Fruit fly (Drosophila melanogaster): Measurements from ENCODE around the gene nst.

Gene nst

dm6 chr3L:12530044-12530443 lies at the start of gene nst:
nst (minus strand) TSS chr3L:12530171.
- TF ChIP-seq noc (tag; optimal IDR thresholded peaks at IDR 0.05) = no peak

- no peak for TF ChIP-seq noc (tag; optimal IDR thresholded peaks at IDR 0.05)
These were observed 44.9 kb upstream of the nst start for dm6 chr3L:12574867-12575266.

- TF ChIP-seq noc (tag; optimal IDR thresholded peaks at IDR 0.05) = no peak
These were observed 42.4 kb upstream of the nst start, which contains the start of gene sowah for dm6 chr3L:12572366-12572765. sowah (minus strand) TSS chr3L:12572542.

dm6 chr3L:12566065-12566730 lies 36.2 kb upstream of the nst start:
- TF ChIP-seq noc (tag; optimal IDR thresholded peaks at IDR 0.05) = no peak

- TF ChIP-seq noc (tag; optimal IDR thresholded peaks at IDR 0.05) = no peak
These were observed 35.5 kb upstream of the nst start for dm6 chr3L:12565422-12565821.

- no peak for TF ChIP-seq noc (tag; optimal IDR thresholded peaks at IDR 0.05)
These were observed 35.0 kb upstream of the nst start for dm6 chr3L:12564979-12565378.

dm6 chr3L:12564284-12564683 lies 34.3 kb upstream of the nst start:
- no peak for TF ChIP-seq noc (tag; optimal IDR thresholded peaks at IDR 0.05)

dm6 chr3L:12559273-12559672 lies 29.3 kb upstream of the nst start:
- no peak for TF ChIP-seq noc (tag; optimal IDR thresholded peaks at IDR 0.05)

- TF ChIP-seq noc (tag; optimal IDR thresholded peaks at IDR 0.05) = no peak
These were observed 27.8 kb upstream of the nst start for dm6 chr3L:12557736-12558135.

- TF ChIP-seq noc (tag; optimal IDR thresholded peaks at IDR 0.05) = no peak
These were observed 21.7 kb upstream of the nst start for dm6 chr3L:12551671-12552070.

- TF ChIP-seq noc (tag; optimal IDR thresholded peaks at IDR 0.05) = no peak
These were observed 19.5 kb upstream of the nst start for dm6 chr3L:12549471-12549870.

dm6 chr3L:12537123-12537522 lies 7.2 kb upstream of the nst start, which contains the start of gene CG4069:
CG4069 (minus strand) TSS chr3L:12537315.
- TF ChIP-seq noc (tag; optimal IDR thresholded peaks at IDR 0.05) = no peak

- no peak for TF ChIP-seq noc (tag; optimal IDR thresholded peaks at IDR 0.05)
These were observed 4.3 kb upstream of the nst start, which contains the start of gene Pmm2 for dm6 chr3L:12534318-12534717. Pmm2 (plus strand) TSS chr3L:12534590.

- TF ChIP-seq noc (tag; optimal IDR thresholded peaks at IDR 0.05) = no peak
These were observed 3.6 kb upstream of the nst start, which contains the start of the genes Tsf2 and CG34242 for dm6 chr3L:12533392-12534070. Tsf2 (minus strand) TSS chr3L:12533724. CG34242 (plus strand) TSS chr3L:12533996.

dm6 chr3L:12532220-12532619 lies 2.2 kb upstream of the nst start:
- TF ChIP-seq noc (tag; optimal IDR thresholded peaks at IDR 0.05) = no peak

dm6 chr3L:12529431-12530007 lies 452 bp downstream of the nst start:
- TF ChIP-seq noc (tag; optimal IDR thresholded peaks at IDR 0.05) = no peak
